Fruit fly (Drosophila melanogaster) whole organism, embryonic: ENCODE data around the gene Sc2.

Experiments used
- Abd-B ChIP-seq: fragments of 200-800 bp; sonication (Bioruptor generic); optimal IDR thresholded peaks from 2 replicates; lab custom pipeline; 2018; ENCODE audit warnings: missing biosample characterization, mild to moderate bottlenecking, missing genetic modification characterization, moderate library complexity
- BtbVII ChIP-seq: fragments of 200-800 bp; sonication (Bioruptor generic); optimal IDR thresholded peaks from 3 replicates; lab custom pipeline; 2017; ENCODE audit warnings: missing biosample characterization, mild to moderate bottlenecking, missing genetic modification characterization
- CG1024 ChIP-seq: fragments of 200-800 bp; sonication (Bioruptor generic); IDR thresholded peaks from 2 replicates; pipeline ENCODE4 v1.3.6; 2022; ENCODE audit warnings: missing biosample characterization, missing genetic modification characterization
- CG10431 ChIP-seq: fragments of 200-800 bp; sonication (Bioruptor generic); optimal IDR thresholded peaks from 3 replicates; lab custom pipeline; 2018; ENCODE audit warnings: missing biosample characterization, mild to moderate bottlenecking, missing genetic modification characterization
- CG10959 ChIP-seq: fragments of 200-800 bp; sonication (Bioruptor generic); IDR thresholded peaks from 2 replicates; pipeline ENCODE4 v1.3.6; 2022; ENCODE audit warnings: missing biosample characterization, missing genetic modification characterization
- CG11398 ChIP-seq: fragments of 200-800 bp; sonication (Bioruptor generic); optimal IDR thresholded peaks from 2 replicates; lab custom pipeline; 2016; ENCODE audit warnings: missing biosample characterization, missing genetic modification characterization
- CG11696 ChIP-seq: fragments of 200-800 bp; sonication (Bioruptor generic); IDR thresholded peaks from 2 replicates; pipeline ENCODE4 v1.3.6; 2022; ENCODE audit warnings: missing biosample characterization, missing genetic modification characterization
- CG11723 ChIP-seq: fragments of 200-800 bp; sonication (Bioruptor generic); optimal IDR thresholded peaks from 2 replicates; lab custom pipeline; 2017; ENCODE audit warnings: missing biosample characterization, mild to moderate bottlenecking, missing genetic modification characterization
- CG12219 ChIP-seq: fragments of 200-800 bp; sonication (Bioruptor generic); optimal IDR thresholded peaks from 3 replicates; lab custom pipeline; 2018; ENCODE audit warnings: missing biosample characterization, mild to moderate bottlenecking, missing genetic modification characterization
- CG1603 ChIP-seq: fragments of 200-800 bp; sonication (Bioruptor generic); optimal IDR thresholded peaks from 2 replicates; lab custom pipeline; 2019; ENCODE audit warnings: missing biosample characterization, mild to moderate bottlenecking, missing genetic modification characterization, moderate library complexity
- CG16779 ChIP-seq: fragments of 200-800 bp; sonication (Bioruptor generic); IDR thresholded peaks from 2 replicates; pipeline ENCODE4 v1.3.6; 2022; ENCODE audit warnings: missing biosample characterization, missing genetic modification characterization
- CG16813 ChIP-seq: fragments of 200-800 bp; sonication (Bioruptor generic); IDR thresholded peaks from 3 replicates; pipeline ENCODE4 v1.3.6; 2022; ENCODE audit warnings: missing biosample characterization, missing genetic modification characterization; ENCODE audit not compliant: partially characterized antibody
- CG1792 ChIP-seq: fragments of 200-800 bp; sonication (Bioruptor generic); optimal IDR thresholded peaks from 2 replicates; lab custom pipeline; 2016; ENCODE audit warnings: missing biosample characterization, missing genetic modification characterization
- CG18476 ChIP-seq: fragments of 200-800 bp; sonication (Bioruptor generic); optimal IDR thresholded peaks from 2 replicates; lab custom pipeline; 2016; ENCODE audit warnings: missing biosample characterization, mild to moderate bottlenecking, missing genetic modification characterization
- CG2120 ChIP-seq: fragments of 200-800 bp; sonication (Bioruptor generic); optimal IDR thresholded peaks from 3 replicates; lab custom pipeline; 2016; ENCODE audit warnings: missing biosample characterization, missing genetic modification characterization
- CG6689 ChIP-seq: fragments of 200-800 bp; sonication (Bioruptor generic); IDR thresholded peaks from 2 replicates; pipeline ENCODE4 v1.3.6; 2022; ENCODE audit warnings: missing biosample characterization, missing genetic modification characterization
- CG6765 ChIP-seq: fragments of 200-800 bp; sonication (Bioruptor generic); optimal IDR thresholded peaks from 3 replicates; lab custom pipeline; 2017; ENCODE audit warnings: missing biosample characterization, mild to moderate bottlenecking, missing genetic modification characterization
- CG8944 ChIP-seq: fragments of 200-800 bp; sonication (Bioruptor generic); optimal IDR thresholded peaks from 3 replicates; lab custom pipeline; 2016; ENCODE audit warnings: missing biosample characterization, missing genetic modification characterization
- CG9797 ChIP-seq: fragments of 200-800 bp; sonication (Bioruptor generic); optimal IDR thresholded peaks from 3 replicates; lab custom pipeline; 2018; ENCODE audit warnings: missing biosample characterization, mild to moderate bottlenecking, missing genetic modification characterization
- CrebB ChIP-seq: fragments of 200-800 bp; sonication (Bioruptor generic); optimal IDR thresholded peaks from 3 replicates; lab custom pipeline; 2018; ENCODE audit warnings: missing biosample characterization, mild to moderate bottlenecking, missing genetic modification characterization
- Gug ChIP-seq: fragments of 200-800 bp; sonication (Bioruptor generic); IDR thresholded peaks from 4 replicates; pipeline ENCODE4 v1.3.6; 2022; ENCODE audit warnings: missing biosample characterization, missing genetic modification characterization
- H2.0 ChIP-seq: fragments of 200-800 bp; sonication (Bioruptor generic); IDR thresholded peaks from 2 replicates; pipeline ENCODE4 v1.3.6; 2022; ENCODE audit warnings: missing biosample characterization, missing genetic modification characterization
- HLHmδ ChIP-seq: fragments of 200-800 bp; sonication (Bioruptor generic); optimal IDR thresholded peaks from 2 replicates; lab custom pipeline; 2018; ENCODE audit warnings: missing biosample characterization, mild to moderate bottlenecking, missing genetic modification characterization, moderate library complexity
- Hmx ChIP-seq: fragments of 200-800 bp; sonication (Bioruptor generic); optimal IDR thresholded peaks from 2 replicates; lab custom pipeline; 2016; ENCODE audit warnings: missing biosample characterization, missing genetic modification characterization
- Kr ChIP-seq: fragments of 200-800 bp; sonication (Bioruptor generic); optimal IDR thresholded peaks from 2 replicates; lab custom pipeline; 2017; ENCODE audit warnings: missing biosample characterization, mild to moderate bottlenecking, missing genetic modification characterization
- Lhr ChIP-seq: fragments of 200-800 bp; sonication (Bioruptor generic); optimal IDR thresholded peaks from 3 replicates; lab custom pipeline; 2017; ENCODE audit warnings: mild to moderate bottlenecking, missing biosample characterization, missing genetic modification reagents, missing genetic modification characterization
- NFAT ChIP-seq: fragments of 200-800 bp; sonication (Bioruptor generic); IDR thresholded peaks from 2 replicates; pipeline ENCODE4 v1.3.6; 2022; ENCODE audit warnings: missing biosample characterization, missing genetic modification characterization
- Opbp ChIP-seq: fragments of 200-800 bp; sonication (Bioruptor generic); IDR thresholded peaks from 3 replicates; pipeline ENCODE4 v1.3.6; 2022; ENCODE audit warnings: missing biosample characterization, missing genetic modification characterization; ENCODE audit not compliant: partially characterized antibody
- Sin3A ChIP-seq: fragments of >200 bp; optimal IDR thresholded peaks from 2 replicates; lab custom pipeline; 2018
- Sry-δ ChIP-seq: fragments of 200-800 bp; sonication (Bioruptor generic); optimal IDR thresholded peaks from 2 replicates; lab custom pipeline; 2016; ENCODE audit warnings: missing biosample characterization, missing genetic modification characterization
- Trl ChIP-seq, 3 experiments: fragments of >200 bp in 2 of 3; fragments of 200-800 bp in 1 of 3; sonication (Bioruptor generic) in 1 of 3; optimal IDR thresholded peaks; 2 replicates in 1 of 3; 3 replicates in 2 of 3; lab custom pipeline; 2016 to 2017; ENCODE audit warnings: missing biosample characterization in 1 of 3, missing genetic modification characterization in 1 of 3
- abd-A ChIP-seq: fragments of 200-800 bp; sonication (Bioruptor generic); optimal IDR thresholded peaks from 3 replicates; lab custom pipeline; 2019; ENCODE audit warnings: missing biosample characterization, mild to moderate bottlenecking, missing genetic modification characterization, moderate library complexity
- ash1 ChIP-seq: fragments of 200-800 bp; sonication (Bioruptor generic); optimal IDR thresholded peaks from 2 replicates; lab custom pipeline; 2018; ENCODE audit warnings: missing biosample characterization, mild to moderate bottlenecking, missing genetic modification characterization
- bab2 ChIP-seq: fragments of 200-800 bp; sonication (Bioruptor generic); optimal IDR thresholded peaks from 2 replicates; lab custom pipeline; 2016; ENCODE audit warnings: missing biosample characterization, missing genetic modification characterization
- caup ChIP-seq: fragments of 200-800 bp; sonication (Bioruptor generic); optimal IDR thresholded peaks from 3 replicates; lab custom pipeline; 2017; ENCODE audit warnings: missing biosample characterization, mild to moderate bottlenecking, missing genetic modification characterization, moderate library complexity; ENCODE audit not compliant: severe bottlenecking
- croc ChIP-seq: fragments of 200-800 bp; sonication (Bioruptor generic); conservative IDR thresholded peaks from 3 replicates; pipeline ENCODE4 v1.3.6; 2022; ENCODE audit warnings: missing biosample characterization, missing genetic modification characterization
- crol ChIP-seq: fragments of 200-800 bp; sonication (Bioruptor generic); IDR thresholded peaks from 2 replicates; pipeline ENCODE4 v1.3.6; 2022; ENCODE audit warnings: missing biosample characterization, missing genetic modification characterization
- dati ChIP-seq: fragments of 200-800 bp; sonication (Bioruptor generic); IDR thresholded peaks from 2 replicates; pipeline ENCODE4 v1.3.6; 2022; ENCODE audit warnings: missing biosample characterization, missing genetic modification characterization
- fd64A ChIP-seq: fragments of 200-800 bp; sonication (Bioruptor generic); optimal IDR thresholded peaks from 3 replicates; lab custom pipeline; 2018; ENCODE audit warnings: missing biosample characterization, mild to moderate bottlenecking, missing genetic modification characterization
- gsb-n ChIP-seq: fragments of 200-800 bp; sonication (Bioruptor generic); optimal IDR thresholded peaks from 3 replicates; lab custom pipeline; 2018; ENCODE audit warnings: missing biosample characterization, mild to moderate bottlenecking, missing genetic modification characterization
- ken ChIP-seq: fragments of 200-800 bp; sonication (Bioruptor generic); IDR thresholded peaks from 3 replicates; pipeline ENCODE4 v1.3.6; 2022; ENCODE audit warnings: missing biosample characterization, missing genetic modification characterization
- nau ChIP-seq: fragments of 200-800 bp; sonication (Bioruptor generic); optimal IDR thresholded peaks from 3 replicates; lab custom pipeline; 2017; ENCODE audit warnings: missing biosample characterization, mild to moderate bottlenecking, missing genetic modification characterization, missing genetic modification reagents
- pnt ChIP-seq: fragments of 200-800 bp; sonication (Bioruptor generic); optimal IDR thresholded peaks from 3 replicates; lab custom pipeline; 2016; ENCODE audit warnings: missing biosample characterization, missing genetic modification characterization
- pros ChIP-seq: fragments of 200-800 bp; sonication (Bioruptor generic); optimal IDR thresholded peaks from 3 replicates; lab custom pipeline; 2019; ENCODE audit warnings: missing biosample characterization, mild to moderate bottlenecking, missing genetic modification characterization, moderate library complexity
- pzg ChIP-seq: fragments of 200-800 bp; sonication (Bioruptor generic); optimal IDR thresholded peaks from 3 replicates; lab custom pipeline; 2018; ENCODE audit warnings: missing biosample characterization, mild to moderate bottlenecking, missing genetic modification characterization, moderate library complexity
- sc ChIP-seq, 3 experiments: fragments of >200 bp in 2 of 3; fragments of 200-800 bp in 1 of 3; sonication (Bioruptor generic) in 1 of 3; optimal IDR thresholded peaks; 2 replicates in 2 of 3; 3 replicates in 1 of 3; lab custom pipeline; 2017; ENCODE audit warnings: mild to moderate bottlenecking in 1 of 3, missing biosample characterization in 1 of 3, missing genetic modification characterization in 1 of 3, missing genetic modification reagents in 1 of 3
- seq ChIP-seq: fragments of 200-800 bp; sonication (Bioruptor generic); IDR thresholded peaks from 2 replicates; pipeline ENCODE4 v1.3.6; 2022; ENCODE audit warnings: missing biosample characterization, missing genetic modification characterization
- sisA ChIP-seq: fragments of 200-800 bp; sonication (Bioruptor generic); IDR thresholded peaks from 2 replicates; pipeline ENCODE4 v1.3.6; 2022; ENCODE audit warnings: missing biosample characterization, missing genetic modification characterization
- toy ChIP-seq: fragments of 200-800 bp; sonication (Bioruptor generic); IDR thresholded peaks from 2 replicates; pipeline ENCODE4 v1.3.6; 2022; ENCODE audit warnings: missing biosample characterization, missing genetic modification characterization
- zen2 ChIP-seq: fragments of 200-800 bp; sonication (Bioruptor generic); IDR thresholded peaks from 3 replicates; pipeline ENCODE4 v1.3.6; 2022; ENCODE audit warnings: missing biosample characterization, missing genetic modification characterization; ENCODE audit not compliant: partially characterized antibody
- zfh2 ChIP-seq: fragments of 200-800 bp; sonication (Bioruptor generic); optimal IDR thresholded peaks from 2 replicates; lab custom pipeline; 2016; ENCODE audit warnings: missing biosample characterization, missing genetic modification characterization

The Sc2 gene

dm6 chr3L:3905111-3905510 lies 1.8 kb downstream of the Sc2 start, which contains the start of gene ida (continued):
- TF ChIP-seq CG18476 (GFP tag; lab: Kevin White, UChicago) (no peak), CG1603 (tag; lab: Kevin White, UChicago) (peak; percentile 74), croc (GFP tag; lab: Robert Waterston, UW) (no peak), CG2120 (no peak), seq (no peak), CG12219 (GFP tag; lab: Kevin White, UChicago) (no peak), HLHmδ (GFP tag; lab: Kevin White, UChicago) (no peak), crol (GFP tag; lab: Robert Waterston, UW) (no peak), Hmx (GFP tag; lab: Kevin White, UChicago) (no peak), abd-A (tag; lab: Kevin White, UChicago) (no peak), CG11398 (GFP tag; lab: Kevin White, UChicago) (no peak), nau (no peak), Lhr (peak; percentile 7), zen2 (GFP tag; lab: Robert Waterston, UW) (no peak), dati (GFP tag; lab: Robert Waterston, UW) (no peak), CG6689 (GFP tag; lab: Robert Waterston, UW) (no peak), CG1024 (GFP tag; lab: Robert Waterston, UW) (no peak), H2.0 (GFP tag; lab: Robert Waterston, UW) (no peak), Abd-B (GFP tag; lab: Kevin White, UChicago) (no peak), Opbp (GFP tag; lab: Robert Waterston, UW) (peak; percentile 100), CrebB (tag; lab: Kevin White, UChicago) (no peak), BtbVII (GFP tag; lab: Kevin White, UChicago) (no peak), gsb-n (tag; lab: Kevin White, UChicago) (no peak), CG16779 (no peak), CG11696 (GFP tag; lab: Robert Waterston, UW) (no peak), toy (GFP tag; lab: Robert Waterston, UW) (no peak), CG8944 (GFP tag; lab: Kevin White, UChicago) (no peak), caup (GFP tag; lab: Kevin White, UChicago) (no peak), pros (no peak), NFAT (GFP tag; lab: Robert Waterston, UW) (no peak), ash1 (no peak), CG10959 (GFP tag; lab: Robert Waterston, UW) (no peak), sisA (GFP tag; lab: Robert Waterston, UW) (no peak), CG1792 (GFP tag; lab: Kevin White, UChicago) (no peak), fd64A (GFP tag; lab: Kevin White, UChicago) (no peak), CG11723 (GFP tag; lab: Kevin White, UChicago) (no peak), pnt (GFP tag; lab: Kevin White, UChicago) (no peak), sc (optimal IDR thresholded peaks at IDR 0.05; lab: Kevin White, UChicago) (no peak), sc (GFP tag; optimal IDR thresholded peaks at IDR 0.05; lab: Kevin White, UChicago) (no peak), pzg (GFP tag; lab: Kevin White, UChicago) (peak; percentile 88), Gug (GFP tag; lab: Robert Waterston, UW) (no peak), bab2 (GFP tag; lab: Kevin White, UChicago) (no peak), ken (GFP tag; lab: Robert Waterston, UW) (no peak), CG10431 (GFP tag; lab: Kevin White, UChicago) (no peak), Kr (GFP tag; lab: Kevin White, UChicago) (no peak), CG16813 (GFP tag; lab: Robert Waterston, UW) (no peak), Sin3A (lab: Kevin White, UChicago) (peak; percentile 48), CG6765 (GFP tag; lab: Kevin White, UChicago) (no peak), CG9797 (peak; percentile 40), zfh2 (GFP tag; lab: Kevin White, UChicago) (no peak), Sry-δ (GFP tag; lab: Kevin White, UChicago) (peak; percentile 35), Trl (optimal IDR thresholded peaks at IDR 0.05; lab: Kevin White, UChicago) (no peak), Trl (GFP tag; optimal IDR thresholded peaks at IDR 0.05; lab: Kevin White, UChicago) (no peak)
